Worm (Caenorhabditis elegans): ENCODE data around the gene rfc-4.

DNA sequence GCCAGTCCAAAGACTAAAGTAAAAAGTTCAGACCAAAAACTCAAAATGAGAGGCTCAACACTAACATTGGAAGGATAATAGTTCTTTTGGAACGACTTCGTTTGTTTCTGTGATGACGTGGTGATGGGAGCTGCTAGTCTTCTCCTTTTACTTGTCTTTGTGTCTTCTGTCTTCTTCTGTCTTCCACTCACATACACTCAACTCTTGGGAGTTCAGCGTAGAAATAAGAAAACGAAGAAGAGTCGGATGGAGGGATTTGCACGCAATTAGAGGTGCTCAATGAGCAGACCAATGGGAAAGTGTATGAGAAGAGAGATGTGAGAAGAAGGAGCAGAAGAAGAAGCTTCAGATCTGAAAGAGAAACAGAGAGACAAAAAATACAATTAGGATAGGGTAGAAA is 40.0 kb downstream of the rfc-4 start:
- no peak for TF ChIP-seq snpc-4 (tag; optimal IDR thresholded peaks at IDR 0.05)
- no peak for TF ChIP-seq nhr-129 (tag; optimal IDR thresholded peaks at IDR 0.05)
- no peak for TF ChIP-seq crh-2 (tag; optimal IDR thresholded peaks at IDR 0.05)

Measured in whole organism, L2 larva.